Fruit fly (Drosophila melanogaster) whole organism, embryonic: ENCODE data around the gene CG5500.

Experiments
- Abd-B ChIP-seq: fragments of 200-800 bp; sonication (Bioruptor generic); optimal IDR thresholded peaks from 2 replicates; lab custom pipeline; 2018; ENCODE audit warnings: missing biosample characterization, mild to moderate bottlenecking, missing genetic modification characterization, moderate library complexity
- C15 ChIP-seq: fragments of 200-800 bp; sonication (Bioruptor generic); IDR thresholded peaks from 3 replicates; pipeline ENCODE4 v1.3.6; 2022; ENCODE audit warnings: missing biosample characterization, missing genetic modification characterization
- CG1024 ChIP-seq: fragments of 200-800 bp; sonication (Bioruptor generic); IDR thresholded peaks from 2 replicates; pipeline ENCODE4 v1.3.6; 2022; ENCODE audit warnings: missing biosample characterization, missing genetic modification characterization
- CG10267 ChIP-seq: fragments of 200-800 bp; sonication (Bioruptor generic); optimal IDR thresholded peaks from 2 replicates; lab custom pipeline; 2018; ENCODE audit warnings: missing biosample characterization, mild to moderate bottlenecking, missing genetic modification characterization, moderate library complexity
- CG10321 ChIP-seq: fragments of 200-800 bp; sonication (Bioruptor generic); IDR thresholded peaks from 2 replicates; pipeline ENCODE4 v1.3.6; 2022; ENCODE audit warnings: missing biosample characterization, missing genetic modification characterization
- CG12071 ChIP-seq: fragments of 200-800 bp; sonication (Bioruptor generic); optimal IDR thresholded peaks from 3 replicates; lab custom pipeline; 2018; ENCODE audit warnings: missing biosample characterization, mild to moderate bottlenecking, missing genetic modification characterization
- CG12219 ChIP-seq: fragments of 200-800 bp; sonication (Bioruptor generic); optimal IDR thresholded peaks from 3 replicates; lab custom pipeline; 2018; ENCODE audit warnings: missing biosample characterization, mild to moderate bottlenecking, missing genetic modification characterization
- CG12769 ChIP-seq: fragments of 200-800 bp; sonication (Bioruptor generic); optimal IDR thresholded peaks from 2 replicates; lab custom pipeline; 2019; ENCODE audit warnings: missing biosample characterization, mild to moderate bottlenecking, missing genetic modification characterization, moderate library complexity
- CG12942 ChIP-seq: fragments of 200-800 bp; sonication (Bioruptor generic); optimal IDR thresholded peaks from 3 replicates; lab custom pipeline; 2016; ENCODE audit warnings: missing biosample characterization, missing genetic modification characterization
- CG14667 ChIP-seq: fragments of 200-800 bp; sonication (Bioruptor generic); IDR thresholded peaks from 2 replicates; pipeline ENCODE4 v1.3.6; 2022; ENCODE audit warnings: missing biosample characterization, missing genetic modification characterization
- CG15479 ChIP-seq: fragments of 200-800 bp; sonication (Bioruptor generic); optimal IDR thresholded peaks from 3 replicates; lab custom pipeline; 2019; ENCODE audit warnings: missing biosample characterization, mild to moderate bottlenecking, missing genetic modification characterization, moderate library complexity
- CG15601 ChIP-seq: fragments of 200-800 bp; sonication (Bioruptor generic); optimal IDR thresholded peaks from 3 replicates; lab custom pipeline; 2019; ENCODE audit warnings: missing biosample characterization, mild to moderate bottlenecking, missing genetic modification characterization, moderate library complexity
- CG16863 ChIP-seq: fragments of 200-800 bp; sonication (Bioruptor generic); optimal IDR thresholded peaks from 3 replicates; lab custom pipeline; 2016; ENCODE audit warnings: missing biosample characterization, missing genetic modification characterization
- CG2129 ChIP-seq: fragments of 200-800 bp; sonication (Bioruptor generic); IDR thresholded peaks from 2 replicates; pipeline ENCODE4 v1.3.6; 2022; ENCODE audit warnings: missing biosample characterization, missing genetic modification characterization; ENCODE audit not compliant: partially characterized antibody
- CG6175 ChIP-seq: fragments of 200-800 bp; sonication (Bioruptor generic); IDR thresholded peaks from 3 replicates; pipeline ENCODE4 v1.3.6; 2022; ENCODE audit warnings: missing biosample characterization, missing genetic modification characterization
- CG6272 ChIP-seq: fragments of 200-800 bp; sonication (Bioruptor generic); IDR thresholded peaks from 2 replicates; pipeline ENCODE4 v1.3.6; 2022; ENCODE audit warnings: missing biosample characterization, missing genetic modification characterization
- CG6683 ChIP-seq: fragments of 200-800 bp; sonication (Bioruptor generic); optimal IDR thresholded peaks from 2 replicates; lab custom pipeline; 2017; ENCODE audit warnings: missing biosample characterization, mild to moderate bottlenecking, missing genetic modification characterization, missing genetic modification reagents
- CG8089 ChIP-seq: fragments of 200-800 bp; sonication (Bioruptor generic); optimal IDR thresholded peaks from 3 replicates; lab custom pipeline; 2016; ENCODE audit warnings: missing biosample characterization, missing genetic modification characterization
- CG9609 ChIP-seq: fragments of 200-800 bp; sonication (Bioruptor generic); optimal IDR thresholded peaks from 3 replicates; lab custom pipeline; 2016; ENCODE audit warnings: missing biosample characterization, missing genetic modification characterization
- Dek ChIP-seq: fragments of 200-800 bp; sonication (Bioruptor generic); optimal IDR thresholded peaks from 3 replicates; lab custom pipeline; 2019; ENCODE audit warnings: missing biosample characterization, mild to moderate bottlenecking, missing genetic modification characterization, moderate library complexity
- Drgx ChIP-seq: fragments of 200-800 bp; sonication (Bioruptor generic); IDR thresholded peaks from 2 replicates; pipeline ENCODE4 v1.3.6; 2022; ENCODE audit warnings: missing biosample characterization, missing genetic modification characterization
- HmgD ChIP-seq: fragments of 200-800 bp; sonication (Bioruptor generic); optimal IDR thresholded peaks from 3 replicates; lab custom pipeline; 2016; ENCODE audit warnings: missing biosample characterization, missing genetic modification characterization
- MESR4 ChIP-seq: fragments of 200-800 bp; sonication (Bioruptor generic); optimal IDR thresholded peaks from 2 replicates; lab custom pipeline; 2018; ENCODE audit warnings: missing biosample characterization, mild to moderate bottlenecking, missing genetic modification characterization, moderate library complexity
- NK7.1 ChIP-seq: fragments of 200-800 bp; sonication (Bioruptor generic); optimal IDR thresholded peaks from 3 replicates; lab custom pipeline; 2016; ENCODE audit warnings: missing biosample characterization, missing genetic modification characterization
- Nf-YC ChIP-seq: fragments of 200-800 bp; optimal IDR thresholded peaks from 3 replicates; lab custom pipeline; 2019; ENCODE audit warnings: missing biosample characterization, mild to moderate bottlenecking, missing genetic modification characterization, moderate library complexity
- Opbp ChIP-seq: fragments of 200-800 bp; sonication (Bioruptor generic); IDR thresholded peaks from 3 replicates; pipeline ENCODE4 v1.3.6; 2022; ENCODE audit warnings: missing biosample characterization, missing genetic modification characterization; ENCODE audit not compliant: partially characterized antibody
- Ssrp ChIP-seq: fragments of 200-800 bp; sonication (Bioruptor generic); optimal IDR thresholded peaks from 2 replicates; lab custom pipeline; 2018; ENCODE audit warnings: missing biosample characterization, mild to moderate bottlenecking, missing genetic modification characterization, moderate library complexity
- Trl ChIP-seq, 3 experiments: fragments of >200 bp in 2 of 3; fragments of 200-800 bp in 1 of 3; sonication (Bioruptor generic) in 1 of 3; optimal IDR thresholded peaks; 2 replicates in 1 of 3; 3 replicates in 2 of 3; lab custom pipeline; 2016 to 2017; ENCODE audit warnings: missing biosample characterization in 1 of 3, missing genetic modification characterization in 1 of 3
- ac ChIP-seq: fragments of 200-800 bp; sonication (Bioruptor generic); optimal IDR thresholded peaks from 3 replicates; lab custom pipeline; 2017; ENCODE audit warnings: missing biosample characterization, mild to moderate bottlenecking, missing genetic modification characterization
- ash1 ChIP-seq: fragments of 200-800 bp; sonication (Bioruptor generic); optimal IDR thresholded peaks from 2 replicates; lab custom pipeline; 2018; ENCODE audit warnings: missing biosample characterization, mild to moderate bottlenecking, missing genetic modification characterization
- ato ChIP-seq: fragments of 200-800 bp; sonication (Bioruptor generic); IDR thresholded peaks from 2 replicates; pipeline ENCODE4 v1.3.6; 2022; ENCODE audit warnings: missing biosample characterization, missing genetic modification characterization; ENCODE audit not compliant: partially characterized antibody
- chn ChIP-seq: fragments of 200-800 bp; sonication (Bioruptor generic); optimal IDR thresholded peaks from 2 replicates; lab custom pipeline; 2016; ENCODE audit warnings: missing biosample characterization, missing genetic modification characterization
- dimm ChIP-seq: fragments of 200-800 bp; sonication (Bioruptor generic); IDR thresholded peaks from 2 replicates; pipeline ENCODE4 v1.3.6; 2022; ENCODE audit warnings: missing biosample characterization, missing genetic modification characterization
- dmrt11E ChIP-seq: fragments of 200-800 bp; sonication (Bioruptor generic); optimal IDR thresholded peaks from 3 replicates; lab custom pipeline; 2018; ENCODE audit warnings: missing biosample characterization, mild to moderate bottlenecking, missing genetic modification characterization, moderate library complexity
- esg ChIP-seq: fragments of 200-800 bp; sonication (Bioruptor generic); conservative IDR thresholded peaks from 2 replicates; pipeline ENCODE4 v1.3.6; 2022; ENCODE audit warnings: missing biosample characterization, missing genetic modification characterization
- fu2 ChIP-seq: fragments of 200-800 bp; sonication (Bioruptor generic); optimal IDR thresholded peaks from 2 replicates; lab custom pipeline; 2016; ENCODE audit warnings: missing biosample characterization, missing genetic modification characterization
- mld ChIP-seq: fragments of 200-800 bp; sonication (Bioruptor generic); IDR thresholded peaks from 3 replicates; pipeline ENCODE4 v1.3.6; 2022; ENCODE audit warnings: missing biosample characterization, missing genetic modification characterization; ENCODE audit not compliant: partially characterized antibody
- nerfin-2 ChIP-seq: fragments of 200-800 bp; sonication (Bioruptor generic); IDR thresholded peaks from 2 replicates; pipeline ENCODE4 v1.3.6; 2022; ENCODE audit warnings: missing biosample characterization, missing genetic modification characterization; ENCODE audit not compliant: partially characterized antibody
- oc ChIP-seq: fragments of 200-800 bp; sonication (Bioruptor generic); optimal IDR thresholded peaks from 2 replicates; lab custom pipeline; 2018; ENCODE audit warnings: missing biosample characterization, mild to moderate bottlenecking, missing genetic modification characterization, moderate library complexity
- sens-2 ChIP-seq: fragments of 200-800 bp; sonication (Bioruptor generic); IDR thresholded peaks from 2 replicates; pipeline ENCODE4 v1.3.6; 2022; ENCODE audit warnings: missing biosample characterization, missing genetic modification characterization
- sna ChIP-seq: fragments of 200-800 bp; sonication (Bioruptor generic); IDR thresholded peaks from 2 replicates; pipeline ENCODE4 v1.3.6; 2022; ENCODE audit warnings: missing biosample characterization, missing genetic modification characterization; ENCODE audit not compliant: partially characterized antibody
- sqz ChIP-seq: fragments of 200-800 bp; sonication (Bioruptor generic); optimal IDR thresholded peaks from 3 replicates; lab custom pipeline; 2018; ENCODE audit warnings: missing biosample characterization, mild to moderate bottlenecking, missing genetic modification characterization
- tap ChIP-seq: fragments of 200-800 bp; optimal IDR thresholded peaks from 3 replicates; lab custom pipeline; 2019; ENCODE audit warnings: missing biosample characterization, mild to moderate bottlenecking, missing genetic modification characterization, moderate library complexity
- vnd ChIP-seq: fragments of 200-800 bp; sonication (Bioruptor generic); IDR thresholded peaks from 3 replicates; pipeline ENCODE4 v1.3.6; 2022; ENCODE audit warnings: missing biosample characterization, missing genetic modification characterization; ENCODE audit not compliant: partially characterized antibody
- wek ChIP-seq: fragments of 200-800 bp; sonication (Bioruptor generic); optimal IDR thresholded peaks from 3 replicates; lab custom pipeline; 2018; ENCODE audit warnings: missing biosample characterization, mild to moderate bottlenecking, missing genetic modification characterization, moderate library complexity
- yki ChIP-seq: fragments of >200 bp; optimal IDR thresholded peaks from 3 replicates; lab custom pipeline; 2018
- zen ChIP-seq: fragments of 200-800 bp; sonication (Bioruptor generic); optimal IDR thresholded peaks from 3 replicates; lab custom pipeline; 2018; ENCODE audit warnings: missing biosample characterization, mild to moderate bottlenecking, missing genetic modification characterization, moderate library complexity

CG5500 gene

DNA sequence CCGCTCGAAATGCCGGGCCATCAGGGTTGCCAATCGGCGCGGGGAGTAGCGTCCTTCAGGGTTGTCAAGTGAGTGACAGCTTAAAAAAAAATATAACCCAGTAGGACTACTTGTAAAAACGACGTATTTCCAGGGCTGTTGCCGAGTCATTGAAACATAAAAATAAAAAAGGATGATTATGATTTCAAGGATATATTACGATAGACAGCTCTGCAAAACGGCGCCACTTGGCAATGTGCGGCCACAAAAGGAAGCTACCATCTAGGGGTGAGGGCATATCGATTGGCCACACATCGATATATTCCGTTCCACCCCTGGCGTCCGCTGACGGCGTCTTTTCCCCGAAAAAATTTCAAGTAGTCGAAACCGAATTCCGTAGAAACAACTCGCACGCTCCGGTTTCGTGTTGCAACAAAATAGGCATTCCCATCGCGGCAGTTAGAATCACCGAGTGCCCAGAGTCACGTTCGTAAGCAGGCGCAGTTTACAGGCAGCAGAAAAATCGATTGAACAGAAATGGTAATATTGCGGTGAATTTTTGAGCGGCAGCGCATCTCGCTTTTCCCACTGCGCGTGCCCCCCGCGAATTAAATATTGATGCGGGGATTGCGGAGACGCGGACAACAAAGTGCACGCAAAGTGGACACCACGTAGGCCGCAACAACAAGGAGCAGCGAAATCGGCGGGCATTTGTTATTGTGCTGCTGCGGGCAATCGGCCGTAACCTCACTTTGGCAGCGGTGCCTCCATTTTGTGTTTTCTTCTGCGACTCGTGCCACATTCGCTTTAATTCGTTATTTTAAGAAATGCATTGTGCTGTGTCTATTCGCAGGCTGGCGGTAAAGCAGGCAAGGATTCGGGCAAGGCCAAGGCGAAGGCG is 9.6 kb upstream of the CG5500 start, which contains the start of the genes ball and His2Av (continued):
- TF ChIP-seq MESR4 (peak; percentile 56), CG10321 (GFP tag; lab: Robert Waterston, UW) (peak; percentile 41; the same call in 1 of the 2 replicates), CG15479 (GFP tag; lab: Kevin White, UChicago) (no peak), ato (peak; percentile 85), tap (peak; percentile 53), CG2129 (GFP tag; lab: Robert Waterston, UW) (peak; percentile 74), Ssrp (tag; lab: Kevin White, UChicago) (peak; percentile 40), CG8089 (GFP tag; lab: Kevin White, UChicago) (peak; percentile 78), ac (GFP tag; lab: Kevin White, UChicago) (peak; percentile 52), Opbp (GFP tag; lab: Robert Waterston, UW) (peak; percentile 92), wek (GFP tag; lab: Kevin White, UChicago) (peak; percentile 62), nerfin-2 (GFP tag; lab: Robert Waterston, UW) (peak; percentile 80), esg (GFP tag; lab: Robert Waterston, UW) (peak; percentile 77), oc (tag; lab: Kevin White, UChicago) (peak; percentile 67), Abd-B (GFP tag; lab: Kevin White, UChicago) (peak; percentile 66), CG6272 (GFP tag; lab: Robert Waterston, UW) (peak; percentile 77), mld (GFP tag; lab: Robert Waterston, UW) (0 out of 3 replicates have a peak, but pooled peaks have one; percentile 54), HmgD (GFP tag; lab: Kevin White, UChicago) (peak; percentile 65), sens-2 (peak; percentile 61), fu2 (GFP tag; lab: Kevin White, UChicago) (peak; percentile 78), CG12219 (GFP tag; lab: Kevin White, UChicago) (peak; percentile 63), yki (lab: Kevin White, UChicago) (no peak), sna (GFP tag; lab: Robert Waterston, UW) (peak; percentile 92), CG10267 (tag; lab: Kevin White, UChicago) (peak; percentile 82), CG12071 (peak; percentile 48), CG14667 (GFP tag; lab: Robert Waterston, UW) (peak; percentile 57), Dek (tag; lab: Kevin White, UChicago) (peak; percentile 70), CG16863 (GFP tag; lab: Kevin White, UChicago) (peak; percentile 90), chn (GFP tag; lab: Kevin White, UChicago) (peak; percentile 89), CG1024 (peak; percentile 80), CG6175 (GFP tag; lab: Robert Waterston, UW) (peak; percentile 52; the same call in 1 of the 3 replicates), CG12769 (tag; lab: Kevin White, UChicago) (peak; percentile 74), sqz (GFP tag; lab: Kevin White, UChicago) (peak; percentile 67), Nf-YC (tag; lab: Kevin White, UChicago) (peak; percentile 66), CG6683 (GFP tag; lab: Kevin White, UChicago) (peak; percentile 61), Drgx (GFP tag; lab: Robert Waterston, UW) (peak; percentile 72), ash1 (peak; percentile 24), CG15601 (tag; lab: Kevin White, UChicago) (peak; percentile 69), dimm (GFP tag; lab: Robert Waterston, UW) (0 out of 2 replicates have a peak, but pooled peaks have one; percentile 45), dmrt11E (tag; lab: Kevin White, UChicago) (peak; percentile 78), CG12942 (GFP tag; lab: Kevin White, UChicago) (peak; percentile 87), C15 (GFP tag; lab: Robert Waterston, UW) (peak; percentile 65), CG9609 (GFP tag; lab: Kevin White, UChicago) (peak; percentile 89), vnd (peak; percentile 82), zen (tag; lab: Kevin White, UChicago) (peak; percentile 67), NK7.1 (GFP tag; lab: Kevin White, UChicago) (peak; percentile 54), Trl (optimal IDR thresholded peaks at IDR 0.05; lab: Kevin White, UChicago) (no peak), Trl (GFP tag; optimal IDR thresholded peaks at IDR 0.05; lab: Kevin White, UChicago) (peak; percentile 94)
